1 fruit fly cellular context compared by ENCODE assay signal in the genomic region with DNA sequence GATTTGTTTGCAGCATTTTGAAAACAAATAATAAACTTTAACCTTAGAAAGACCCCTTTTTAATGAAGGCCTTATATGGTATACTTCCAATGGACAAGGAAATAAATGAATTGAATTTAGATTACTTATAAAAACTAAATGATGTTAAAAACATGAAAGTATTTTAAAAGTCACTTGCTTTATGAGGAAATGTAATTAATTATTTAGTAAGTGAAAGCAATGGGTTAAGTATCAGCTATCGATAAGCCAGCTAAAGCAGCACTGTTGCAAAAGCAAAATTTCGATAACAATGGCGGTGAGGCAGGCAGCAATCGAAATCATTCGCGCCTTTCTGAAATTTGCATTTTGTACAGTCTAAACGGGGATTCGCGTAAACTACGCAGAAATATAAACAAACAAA.
TF ChIP-seq lines count a peak whose summit lies in the region.

Gene CG32856 (minus strand): TSS at position 183 of the 400 bp plus-strand sequence.
Gene Rbf2 (plus strand): TSS at position 278 of the 400 bp plus-strand sequence.

TF ChIP-seq in whole organism, embryonic, 481 proteins besides CTCF, POLR2A, EP300 and RAD21 (continued from another document and continues in another):
- no peak for TF ChIP-seq ham (GFP tag; IDR thresholded peaks at IDR 0.05; lab: Robert Waterston, UW)
- TF ChIP-seq Gsc (GFP tag; IDR thresholded peaks at IDR 0.05; lab: Robert Waterston, UW) = no peak
- TF ChIP-seq ssp (GFP tag; IDR thresholded peaks at IDR 0.05; lab: Robert Waterston, UW) = peak; percentile 31
- TF ChIP-seq gcm (GFP tag; optimal IDR thresholded peaks at IDR 0.05; lab: Kevin White, UChicago) = no peak
- TF ChIP-seq CG11696 (GFP tag; IDR thresholded peaks at IDR 0.05; lab: Robert Waterston, UW) = no peak
- TF ChIP-seq CG15601 (tag; optimal IDR thresholded peaks at IDR 0.05; lab: Kevin White, UChicago) = peak; percentile 84
- TF ChIP-seq lmd (GFP tag; IDR thresholded peaks at IDR 0.05; lab: Robert Waterston, UW) = no peak; the same call in 1 of the 2 replicates
- peak; percentile 67 for TF ChIP-seq Mad (GFP tag; optimal IDR thresholded peaks at IDR 0.05; lab: Kevin White, UChicago)
- TF ChIP-seq CG10654 (GFP tag; optimal IDR thresholded peaks at IDR 0.05; lab: Kevin White, UChicago) = peak; percentile 37
- peak; percentile 71 for TF ChIP-seq CG18619 (GFP tag; optimal IDR thresholded peaks at IDR 0.05; lab: Kevin White, UChicago)
- no peak for TF ChIP-seq Nf-YA (GFP tag; IDR thresholded peaks at IDR 0.05; lab: Robert Waterston, UW)
- no peak for TF ChIP-seq pfk (GFP tag; optimal IDR thresholded peaks at IDR 0.05; lab: Kevin White, UChicago)
- TF ChIP-seq trem (tag; optimal IDR thresholded peaks at IDR 0.05; lab: Kevin White, UChicago) = peak; percentile 38
- TF ChIP-seq CG1647 (GFP tag; optimal IDR thresholded peaks at IDR 0.05; lab: Kevin White, UChicago) = peak; percentile 39
- peak; percentile 84 for TF ChIP-seq Dip3 (GFP tag; optimal IDR thresholded peaks at IDR 0.05; lab: Kevin White, UChicago)
- no peak for TF ChIP-seq CG32772 (GFP tag; IDR thresholded peaks at IDR 0.05; lab: Robert Waterston, UW)
- TF ChIP-seq CG10979 (tag; optimal IDR thresholded peaks at IDR 0.05; lab: Kevin White, UChicago) = peak; percentile 23
- no peak for TF ChIP-seq CG34376 (GFP tag; optimal IDR thresholded peaks at IDR 0.05; lab: Kevin White, UChicago)
- TF ChIP-seq CG18262 (tag; optimal IDR thresholded peaks at IDR 0.05; lab: Kevin White, UChicago) = peak; percentile 73
- peak; percentile 84 for TF ChIP-seq Dek (tag; optimal IDR thresholded peaks at IDR 0.05; lab: Kevin White, UChicago)
- TF ChIP-seq scrt (GFP tag; optimal IDR thresholded peaks at IDR 0.05; lab: Kevin White, UChicago) = no peak
- no peak for TF ChIP-seq jumu (GFP tag; optimal IDR thresholded peaks at IDR 0.05; lab: Kevin White, UChicago)
- TF ChIP-seq Oaz (GFP tag; IDR thresholded peaks at IDR 0.05; lab: Robert Waterston, UW) = peak; percentile 67; the same call in 1 of the 2 replicates
- peak; percentile 75 for TF ChIP-seq CG16863 (GFP tag; optimal IDR thresholded peaks at IDR 0.05; lab: Kevin White, UChicago)
- TF ChIP-seq Ets97D (GFP tag; optimal IDR thresholded peaks at IDR 0.05; lab: Kevin White, UChicago) = peak; percentile 90
- TF ChIP-seq Atf6 (GFP tag; IDR thresholded peaks at IDR 0.05; lab: Robert Waterston, UW) = peak; percentile 86
- TF ChIP-seq Sry-δ (GFP tag; optimal IDR thresholded peaks at IDR 0.05; lab: Kevin White, UChicago) = peak; percentile 75
- TF ChIP-seq CG8281 (tag; optimal IDR thresholded peaks at IDR 0.05; lab: Kevin White, UChicago) = no peak
- TF ChIP-seq CG11723 (GFP tag; optimal IDR thresholded peaks at IDR 0.05; lab: Kevin White, UChicago) = peak; percentile 43
- no peak for TF ChIP-seq aop (GFP tag; IDR thresholded peaks at IDR 0.05; lab: Robert Waterston, UW)
- TF ChIP-seq prd (optimal IDR thresholded peaks at IDR 0.05; lab: Kevin White, UChicago) = no peak
- no peak; the same call in 1 of the 3 replicates for TF ChIP-seq prd (GFP tag; IDR thresholded peaks at IDR 0.05; lab: Robert Waterston, UW)
- no peak for TF ChIP-seq CG4360 (GFP tag; IDR thresholded peaks at IDR 0.05; lab: Robert Waterston, UW)
- peak; percentile 62 for TF ChIP-seq wor (GFP tag; IDR thresholded peaks at IDR 0.05; lab: Robert Waterston, UW)
- peak; percentile 64 for TF ChIP-seq run (tag; optimal IDR thresholded peaks at IDR 0.05; lab: Kevin White, UChicago)
- TF ChIP-seq CG33213 (GFP tag; optimal IDR thresholded peaks at IDR 0.05; lab: Kevin White, UChicago) = peak; percentile 6
- TF ChIP-seq zfh2 (GFP tag; optimal IDR thresholded peaks at IDR 0.05; lab: Kevin White, UChicago) = peak; percentile 87
- peak; percentile 90 for TF ChIP-seq CG15269 (tag; optimal IDR thresholded peaks at IDR 0.05; lab: Kevin White, UChicago)
- TF ChIP-seq CG2202 (tag; optimal IDR thresholded peaks at IDR 0.05; lab: Kevin White, UChicago) = peak; percentile 61
- TF ChIP-seq CG4707 (GFP tag; optimal IDR thresholded peaks at IDR 0.05; lab: Kevin White, UChicago) = peak; percentile 50
- peak; percentile 90 for TF ChIP-seq CG12659 (GFP tag; optimal IDR thresholded peaks at IDR 0.05; lab: Kevin White, UChicago)
- peak; percentile 76 for TF ChIP-seq Atf-2 (GFP tag; optimal IDR thresholded peaks at IDR 0.05; lab: Kevin White, UChicago)
- no peak for TF ChIP-seq ara (GFP tag; IDR thresholded peaks at IDR 0.05; lab: Robert Waterston, UW)
- TF ChIP-seq CG32767 (GFP tag; IDR thresholded peaks at IDR 0.05; lab: Robert Waterston, UW) = 0 out of 2 replicates have a peak, but pooled peaks have one; percentile 69
- TF ChIP-seq hth (optimal IDR thresholded peaks at IDR 0.05; lab: Kevin White, UChicago) = no peak
- TF ChIP-seq br (optimal IDR thresholded peaks at IDR 0.05; lab: Kevin White, UChicago) = no peak
- no peak for TF ChIP-seq CG15011 (GFP tag; optimal IDR thresholded peaks at IDR 0.05; lab: Kevin White, UChicago)
- peak; percentile 25 for TF ChIP-seq ftz-f1 (GFP tag; optimal IDR thresholded peaks at IDR 0.05; lab: Kevin White, UChicago)
- TF ChIP-seq en (GFP tag; optimal IDR thresholded peaks at IDR 0.05; lab: Kevin White, UChicago) = peak; percentile 48
- TF ChIP-seq CG6765 (GFP tag; optimal IDR thresholded peaks at IDR 0.05; lab: Kevin White, UChicago) = peak; percentile 50
- no peak for TF ChIP-seq sr (GFP tag; IDR thresholded peaks at IDR 0.05; lab: Robert Waterston, UW)
- TF ChIP-seq ind (GFP tag; optimal IDR thresholded peaks at IDR 0.05; lab: Kevin White, UChicago) = peak; percentile 65
- peak; percentile 78 for TF ChIP-seq Dll (GFP tag; IDR thresholded peaks at IDR 0.05; lab: Robert Waterston, UW; ENCODE audit: partially characterized antibody)
- TF ChIP-seq vfl (GFP tag; optimal IDR thresholded peaks at IDR 0.05; lab: Kevin White, UChicago) = peak; percentile 82
- TF ChIP-seq Dp (GFP tag; optimal IDR thresholded peaks at IDR 0.05; lab: Kevin White, UChicago) = peak; percentile 84
- no peak for TF ChIP-seq CG6854 (GFP tag; optimal IDR thresholded peaks at IDR 0.05; lab: Kevin White, UChicago)
- TF ChIP-seq CG5180 (GFP tag; optimal IDR thresholded peaks at IDR 0.05; lab: Kevin White, UChicago) = no peak
- TF ChIP-seq CG14050 (GFP tag; IDR thresholded peaks at IDR 0.05; lab: Robert Waterston, UW) = peak; percentile 63
- TF ChIP-seq CG11247 (GFP tag; IDR thresholded peaks at IDR 0.05; lab: Robert Waterston, UW) = no peak
- TF ChIP-seq Oli (tag; optimal IDR thresholded peaks at IDR 0.05; lab: Kevin White, UChicago) = no peak
- TF ChIP-seq HLH3B (GFP tag; IDR thresholded peaks at IDR 0.05; lab: Robert Waterston, UW) = no peak
- TF ChIP-seq Max (GFP tag; optimal IDR thresholded peaks at IDR 0.05; lab: Kevin White, UChicago) = peak; percentile 26
- TF ChIP-seq gro (GFP tag; optimal IDR thresholded peaks at IDR 0.05; lab: Kevin White, UChicago) = peak; percentile 15
- TF ChIP-seq slp2 (GFP tag; optimal IDR thresholded peaks at IDR 0.05; lab: Kevin White, UChicago) = peak; percentile 66
- TF ChIP-seq CG3163 (GFP tag; optimal IDR thresholded peaks at IDR 0.05; lab: Kevin White, UChicago) = no peak
- no peak for TF ChIP-seq gcm2 (GFP tag; optimal IDR thresholded peaks at IDR 0.05; lab: Kevin White, UChicago)
- TF ChIP-seq CG2116 (GFP tag; optimal IDR thresholded peaks at IDR 0.05; lab: Kevin White, UChicago) = peak; percentile 99
- no peak for TF ChIP-seq CG18476 (GFP tag; optimal IDR thresholded peaks at IDR 0.05; lab: Kevin White, UChicago)
- peak; percentile 79 for TF ChIP-seq BEAF-32 (GFP tag; optimal IDR thresholded peaks at IDR 0.05; lab: Kevin White, UChicago)
- no peak; the same call in 2 of the 3 replicates for TF ChIP-seq jigr1 (GFP tag; IDR thresholded peaks at IDR 0.05; lab: Robert Waterston, UW)
- TF ChIP-seq Ets65A (GFP tag; lab: Kevin White, UChicago) = peak; percentile 89
- no peak for TF ChIP-seq tgo (GFP tag; IDR thresholded peaks at IDR 0.05; lab: Robert Waterston, UW)
- no peak for TF ChIP-seq CG4404 (GFP tag; IDR thresholded peaks at IDR 0.05; lab: Robert Waterston, UW)
- TF ChIP-seq CG6813 (GFP tag; optimal IDR thresholded peaks at IDR 0.05; lab: Kevin White, UChicago) = no peak
- no peak for TF ChIP-seq Eip74EF (GFP tag; optimal IDR thresholded peaks at IDR 0.05; lab: Kevin White, UChicago)
- TF ChIP-seq PHDP (tag; optimal IDR thresholded peaks at IDR 0.05; lab: Kevin White, UChicago) = peak; percentile 92
- no peak for TF ChIP-seq croc (GFP tag; conservative IDR thresholded peaks at IDR 0.05; lab: Robert Waterston, UW)
- no peak for TF ChIP-seq onecut (GFP tag; IDR thresholded peaks at IDR 0.05; lab: Robert Waterston, UW)
- no peak for TF ChIP-seq Hmx (GFP tag; optimal IDR thresholded peaks at IDR 0.05; lab: Kevin White, UChicago)
- no peak for TF ChIP-seq caup (GFP tag; optimal IDR thresholded peaks at IDR 0.05; lab: Kevin White, UChicago; ENCODE audit: severe bottlenecking)
- TF ChIP-seq Abd-B (GFP tag; optimal IDR thresholded peaks at IDR 0.05; lab: Kevin White, UChicago) = peak; percentile 92
- peak; percentile 75 for TF ChIP-seq amos (GFP tag; IDR thresholded peaks at IDR 0.05; lab: Robert Waterston, UW; ENCODE audit: partially characterized antibody)
- TF ChIP-seq Spps (tag; optimal IDR thresholded peaks at IDR 0.05; lab: Kevin White, UChicago) = no peak
- TF ChIP-seq Dbx (GFP tag; IDR thresholded peaks at IDR 0.05; lab: Robert Waterston, UW) = peak; percentile 66
- no peak for TF ChIP-seq CG6683 (GFP tag; optimal IDR thresholded peaks at IDR 0.05; lab: Kevin White, UChicago)
- peak; percentile 86; the same call in 2 of the 3 replicates for TF ChIP-seq Opbp (GFP tag; IDR thresholded peaks at IDR 0.05; lab: Robert Waterston, UW; ENCODE audit: partially characterized antibody)
- TF ChIP-seq CG34422 (GFP tag; IDR thresholded peaks at IDR 0.05; lab: Robert Waterston, UW) = peak; percentile 34; the same call in 1 of the 3 replicates
- TF ChIP-seq hkb (optimal IDR thresholded peaks at IDR 0.05; lab: Kevin White, UChicago) = no peak
- peak; percentile 73 for TF ChIP-seq hkb (GFP tag; IDR thresholded peaks at IDR 0.05; lab: Robert Waterston, UW)
- TF ChIP-seq CG6689 (GFP tag; IDR thresholded peaks at IDR 0.05; lab: Robert Waterston, UW) = no peak
- peak; percentile 57 for TF ChIP-seq CG16815 (GFP tag; optimal IDR thresholded peaks at IDR 0.05; lab: Kevin White, UChicago)
- peak; percentile 69 for TF ChIP-seq wek (GFP tag; optimal IDR thresholded peaks at IDR 0.05; lab: Kevin White, UChicago)
- TF ChIP-seq CG18011 (GFP tag; optimal IDR thresholded peaks at IDR 0.05; lab: Kevin White, UChicago) = peak; percentile 38
- peak; percentile 84 for TF ChIP-seq CG7786 (GFP tag; optimal IDR thresholded peaks at IDR 0.05; lab: Kevin White, UChicago)
- TF ChIP-seq chm (GFP tag; IDR thresholded peaks at IDR 0.05; lab: Robert Waterston, UW) = no peak
- TF ChIP-seq CG17361 (GFP tag; IDR thresholded peaks at IDR 0.05; lab: Robert Waterston, UW) = peak; percentile 65
- TF ChIP-seq HLHmδ (GFP tag; optimal IDR thresholded peaks at IDR 0.05; lab: Kevin White, UChicago) = no peak
- no peak for TF ChIP-seq pan (optimal IDR thresholded peaks at IDR 0.05; lab: Kevin White, UChicago)
- no peak for TF ChIP-seq pan (GFP tag; optimal IDR thresholded peaks at IDR 0.05 in 1 of 2, IDR thresholded peaks at IDR 0.05 in 1 of 2)
- TF ChIP-seq CG6272 (GFP tag; IDR thresholded peaks at IDR 0.05; lab: Robert Waterston, UW) = no peak
- TF ChIP-seq CG9437 (GFP tag; optimal IDR thresholded peaks at IDR 0.05; lab: Kevin White, UChicago) = peak; percentile 73
- TF ChIP-seq ATbp (GFP tag; optimal IDR thresholded peaks at IDR 0.05; lab: Kevin White, UChicago) = peak; percentile 52
- no peak for TF ChIP-seq CG14965 (GFP tag; optimal IDR thresholded peaks at IDR 0.05; lab: Kevin White, UChicago; ENCODE audit: borderline replicate concordance)
- no peak for TF ChIP-seq CG4820 (GFP tag; optimal IDR thresholded peaks at IDR 0.05; lab: Kevin White, UChicago)
- TF ChIP-seq CG17612 (GFP tag; IDR thresholded peaks at IDR 0.05; lab: Robert Waterston, UW) = no peak
- TF ChIP-seq toy (GFP tag; IDR thresholded peaks at IDR 0.05; lab: Robert Waterston, UW) = no peak
- TF ChIP-seq bab2 (GFP tag; optimal IDR thresholded peaks at IDR 0.05; lab: Kevin White, UChicago) = peak; percentile 78
- TF ChIP-seq CG42726 (GFP tag; IDR thresholded peaks at IDR 0.05; lab: Robert Waterston, UW; ENCODE audit: partially characterized antibody) = peak; percentile 62; the same call in 1 of the 2 replicates
- no peak for TF ChIP-seq fd96Cb (tag; optimal IDR thresholded peaks at IDR 0.05; lab: Kevin White, UChicago)
- no peak for TF ChIP-seq dati (GFP tag; IDR thresholded peaks at IDR 0.05; lab: Robert Waterston, UW)
- no peak for TF ChIP-seq NK7.1 (GFP tag; optimal IDR thresholded peaks at IDR 0.05; lab: Kevin White, UChicago)
- 0 out of 2 replicates have a peak, but pooled peaks have one; percentile 31 for TF ChIP-seq bowl (GFP tag; IDR thresholded peaks at IDR 0.05; lab: Robert Waterston, UW)
- 0 out of 2 replicates have a peak, but pooled peaks have one; percentile 30 for TF ChIP-seq CG14441 (GFP tag; IDR thresholded peaks at IDR 0.05; lab: Robert Waterston, UW)
- no peak for TF ChIP-seq CG6175 (GFP tag; IDR thresholded peaks at IDR 0.05; lab: Robert Waterston, UW)
- peak; percentile 47; the same call in 1 of the 2 replicates for TF ChIP-seq hbn (GFP tag; IDR thresholded peaks at IDR 0.05; lab: Robert Waterston, UW; ENCODE audit: partially characterized antibody)
- TF ChIP-seq gem (tag; optimal IDR thresholded peaks at IDR 0.05; lab: Kevin White, UChicago) = peak; percentile 95
- peak; percentile 88 for TF ChIP-seq bbx (GFP tag; IDR thresholded peaks at IDR 0.05; lab: Robert Waterston, UW; ENCODE audit: partially characterized antibody)
- TF ChIP-seq D19A (tag; optimal IDR thresholded peaks at IDR 0.05; lab: Kevin White, UChicago) = no peak
- TF ChIP-seq sqz (GFP tag; optimal IDR thresholded peaks at IDR 0.05; lab: Kevin White, UChicago) = no peak
- TF ChIP-seq HLH4C (GFP tag; IDR thresholded peaks at IDR 0.05; lab: Robert Waterston, UW; ENCODE audit: partially characterized antibody) = peak; percentile 92
- no peak for TF ChIP-seq Ada2b (GFP tag; IDR thresholded peaks at IDR 0.05; lab: Robert Waterston, UW)
- TF ChIP-seq CG31388 (GFP tag; optimal IDR thresholded peaks at IDR 0.05; lab: Kevin White, UChicago) = no peak
- TF ChIP-seq Fer1 (GFP tag; optimal IDR thresholded peaks at IDR 0.05; lab: Kevin White, UChicago) = peak; percentile 16
- TF ChIP-seq bigmax (GFP tag; optimal IDR thresholded peaks at IDR 0.05; lab: Kevin White, UChicago) = peak; percentile 43
- TF ChIP-seq B-H2 (GFP tag; optimal IDR thresholded peaks at IDR 0.05; lab: Kevin White, UChicago) = peak; percentile 90
- peak; percentile 92 for TF ChIP-seq CG30403 (GFP tag; optimal IDR thresholded peaks at IDR 0.05; lab: Kevin White, UChicago)
- TF ChIP-seq ab (GFP tag; optimal IDR thresholded peaks at IDR 0.05; lab: Kevin White, UChicago) = peak; percentile 41
